Worm (Caenorhabditis elegans) whole organism, early embryonic: Measurements from ENCODE around the gene W05H7.1.

Experiments
- aly-1 ChIP-seq: sonication (generic microtip); optimal IDR thresholded peaks from 2 replicates; lab custom pipeline; 2016; ENCODE audit warnings: missing genetic modification characterization, missing compliant biosample characterization
- ama-1 ChIP-seq: fragments of 150-350 bp; optimal IDR thresholded peaks from 2 replicates; lab custom pipeline; 2014
- hmbx-1 ChIP-seq: sonication (generic microtip); optimal IDR thresholded peaks from 2 replicates; lab custom pipeline; 2016; ENCODE audit warnings: mild to moderate bottlenecking, missing genetic modification characterization, missing compliant biosample characterization
- scrt-1 ChIP-seq: fragments of 200-800 bp; sonication (Bioruptor generic); IDR thresholded peaks from 2 replicates; pipeline ENCODE4 v1.3.6; 2022; ENCODE audit warnings: missing genetic modification characterization, missing compliant biosample characterization
- tra-4 ChIP-seq: sonication (generic microtip); optimal IDR thresholded peaks from 2 replicates; lab custom pipeline; 2017; ENCODE audit warnings: missing genetic modification characterization, missing compliant biosample characterization

DNA sequence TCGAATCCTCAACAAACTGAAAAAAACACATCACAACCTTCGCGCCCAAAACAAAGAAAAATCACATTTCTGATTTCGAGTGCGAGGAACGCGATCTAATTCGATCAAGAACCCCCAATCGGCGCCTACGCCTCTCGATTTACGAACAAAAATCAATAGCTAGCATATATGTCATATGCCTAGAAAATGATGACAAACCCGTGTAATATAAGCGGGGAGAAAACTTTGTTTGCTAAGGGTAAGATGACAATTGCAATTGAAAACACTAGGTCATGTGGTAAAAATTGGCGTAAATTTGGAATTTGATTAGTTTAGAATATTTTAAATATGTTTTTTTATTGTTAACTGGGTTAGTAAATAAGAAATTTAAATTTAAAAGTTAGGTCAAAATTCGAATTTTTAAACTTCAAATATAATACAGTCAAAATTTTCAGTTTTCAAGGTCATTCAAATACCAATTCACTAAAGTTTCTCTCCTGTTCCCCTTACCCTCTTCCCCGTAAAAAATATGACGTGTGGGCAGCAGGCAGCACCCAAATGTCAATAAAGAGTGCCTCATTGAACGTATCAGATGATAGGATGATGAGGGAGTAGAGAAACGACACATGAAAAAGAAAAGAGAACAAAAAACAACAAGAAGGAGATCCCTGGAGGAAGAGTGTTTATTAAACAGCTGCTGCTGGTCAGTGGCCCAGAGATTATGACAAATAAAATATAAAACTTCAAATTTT is 5.9 kb downstream of the W05H7.1 start:
- TF ChIP-seq scrt-1 (GFP tag; lab: Robert Waterston, UW) (no peak), ama-1 (lab: Kevin White, UChicago) (no peak), aly-1 (tag; lab: Kevin White, UChicago) (no peak), tra-4 (tag; lab: Kevin White, UChicago) (no peak), hmbx-1 (tag; lab: Kevin White, UChicago) (no peak)
